Fruit fly (Drosophila melanogaster): Measurements from ENCODE around the gene r.

Gene r

dm6 chrX:16610601-16611058 lies 44.5 kb upstream of the r start, which contains the start of gene mbt (continued):
- TF ChIP-seq cg (GFP tag; optimal IDR thresholded peaks at IDR 0.05) (peak; percentile 97), CoRest (tag; optimal IDR thresholded peaks at IDR 0.05) (no peak), chif (GFP tag; optimal IDR thresholded peaks at IDR 0.05) (no peak), row (GFP tag; IDR thresholded peaks at IDR 0.05) (peak; percentile 43), ara (GFP tag; IDR thresholded peaks at IDR 0.05) (no peak), Max (GFP tag; optimal IDR thresholded peaks at IDR 0.05) (peak; percentile 3), Antp (GFP tag; optimal IDR thresholded peaks at IDR 0.05) (no peak), Aef1 (GFP tag; IDR thresholded peaks at IDR 0.05) (peak; percentile 31; the same call in 1 of the 3 replicates), CG15479 (GFP tag; optimal IDR thresholded peaks at IDR 0.05) (peak; percentile 50), CG18011 (GFP tag; optimal IDR thresholded peaks at IDR 0.05) (no peak), shn (GFP tag; optimal IDR thresholded peaks at IDR 0.05) (no peak), Lim3 (GFP tag; IDR thresholded peaks at IDR 0.05) (no peak), H2.0 (GFP tag; IDR thresholded peaks at IDR 0.05) (no peak), rib (GFP tag; IDR thresholded peaks at IDR 0.05) (no peak), CG11247 (GFP tag; IDR thresholded peaks at IDR 0.05) (no peak), CG17802 (tag; optimal IDR thresholded peaks at IDR 0.05) (no peak), CG13775 (GFP tag; optimal IDR thresholded peaks at IDR 0.05) (no peak), CG42726 (GFP tag; IDR thresholded peaks at IDR 0.05; ENCODE audit: partially characterized antibody) (peak; percentile 95), CG12942 (GFP tag; optimal IDR thresholded peaks at IDR 0.05) (no peak), disco-r (GFP tag; optimal IDR thresholded peaks at IDR 0.05) (no peak), Doc2 (GFP tag; IDR thresholded peaks at IDR 0.05) (no peak), Med (GFP tag) (peak; percentile 89), CG4282 (GFP tag; optimal IDR thresholded peaks at IDR 0.05) (no peak), CG11696 (GFP tag; IDR thresholded peaks at IDR 0.05) (no peak), Dbx (GFP tag; IDR thresholded peaks at IDR 0.05) (no peak), seq (GFP tag; IDR thresholded peaks at IDR 0.05) (no peak), MBD-R2 (GFP tag; IDR thresholded peaks at IDR 0.05) (peak; percentile 71), pan (optimal IDR thresholded peaks at IDR 0.05) (no peak), pan (GFP tag; optimal IDR thresholded peaks at IDR 0.05 in 1 of 2, IDR thresholded peaks at IDR 0.05 in 1 of 2) (no peak), sna (GFP tag; IDR thresholded peaks at IDR 0.05; ENCODE audit: partially characterized antibody) (peak; percentile 74), Doc3 (GFP tag; IDR thresholded peaks at IDR 0.05; ENCODE audit: partially characterized antibody) (peak; percentile 88), hb (GFP tag; IDR thresholded peaks at IDR 0.05; ENCODE audit: partially characterized antibody) (peak; percentile 84), CG12104 (GFP tag; optimal IDR thresholded peaks at IDR 0.05) (no peak), da (GFP tag; optimal IDR thresholded peaks at IDR 0.05) (no peak), CG15696 (tag; optimal IDR thresholded peaks at IDR 0.05) (no peak), gt (GFP tag; IDR thresholded peaks at IDR 0.05) (no peak), CG1603 (tag; optimal IDR thresholded peaks at IDR 0.05) (no peak), gem (tag; optimal IDR thresholded peaks at IDR 0.05) (no peak), CG18764 (GFP tag; optimal IDR thresholded peaks at IDR 0.05) (no peak), CG4617 (GFP tag; optimal IDR thresholded peaks at IDR 0.05; ENCODE audit: borderline replicate concordance) (peak; percentile 86), CG8388 (GFP tag; optimal IDR thresholded peaks at IDR 0.05) (no peak), mld (GFP tag; IDR thresholded peaks at IDR 0.05; ENCODE audit: partially characterized antibody) (peak; percentile 88), CG31365 (tag; optimal IDR thresholded peaks at IDR 0.05) (no peak), Gug (GFP tag; IDR thresholded peaks at IDR 0.05) (no peak), Ravus (GFP tag; IDR thresholded peaks at IDR 0.05) (no peak), PHDP (tag; optimal IDR thresholded peaks at IDR 0.05) (no peak), Jarid2 (GFP tag; optimal IDR thresholded peaks at IDR 0.05) (no peak), jumu (GFP tag; optimal IDR thresholded peaks at IDR 0.05) (no peak), CG2120 (GFP tag; optimal IDR thresholded peaks at IDR 0.05) (peak; percentile 11), CG2199 (GFP tag; IDR thresholded peaks at IDR 0.05) (no peak), CG2889 (GFP tag; IDR thresholded peaks at IDR 0.05) (no peak), CG16815 (GFP tag; optimal IDR thresholded peaks at IDR 0.05) (no peak)
